Fruit fly (Drosophila melanogaster) whole organism, embryonic: ENCODE results near the gene ppk26.

Experiments
- CkIIα-i1 ChIP-seq: fragments of 200-800 bp; sonication (Bioruptor generic); IDR thresholded peaks from 2 replicates; pipeline ENCODE4 v1.3.6; 2022; ENCODE audit warnings: missing biosample characterization, missing genetic modification characterization
- Drgx ChIP-seq: fragments of 200-800 bp; sonication (Bioruptor generic); IDR thresholded peaks from 2 replicates; pipeline ENCODE4 v1.3.6; 2022; ENCODE audit warnings: missing biosample characterization, missing genetic modification characterization
- eve ChIP-seq, 2 experiments: fragments of >200 bp; optimal IDR thresholded peaks; 2 replicates each; lab custom pipeline; 2017; ENCODE audit warnings: missing biosample characterization in 2 of 2, missing genetic modification characterization in 2 of 2
- gt ChIP-seq: fragments of 200-800 bp; sonication (Bioruptor generic); IDR thresholded peaks from 2 replicates; pipeline ENCODE4 v1.3.6; 2022; ENCODE audit warnings: missing biosample characterization, missing genetic modification characterization
- jing ChIP-seq: fragments of 200-800 bp; sonication (Bioruptor generic); optimal IDR thresholded peaks from 2 replicates; lab custom pipeline; 2018; ENCODE audit warnings: missing biosample characterization, mild to moderate bottlenecking, missing genetic modification characterization

- TF ChIP-seq eve (GFP tag; optimal IDR thresholded peaks at IDR 0.05; lab: Kevin White, UChicago) (no peak), jing (no peak), gt (GFP tag; lab: Robert Waterston, UW) (no peak), CkIIα-i1 (GFP tag; lab: Robert Waterston, UW) (no peak), Drgx (GFP tag; lab: Robert Waterston, UW) (no peak)
Observed at dm6 chr3L:7470202-7470601, 14.3 kb downstream of the ppk26 start, which contains the start of gene CG8543.
